Fruit fly (Drosophila melanogaster) whole organism, embryonic: ENCODE measurements around the gene CG16813.
A peak's percentile ranks its signal among the peaks of the same experiment; 100 is the strongest.

Experiments
- Asciz ChIP-seq: fragments of 200-800 bp; sonication (Bioruptor generic); optimal IDR thresholded peaks from 2 replicates; lab custom pipeline; 2017; ENCODE audit warnings: missing biosample characterization, mild to moderate bottlenecking, missing genetic modification characterization, missing genetic modification reagents
- Awh ChIP-seq: fragments of 200-800 bp; sonication (Bioruptor generic); IDR thresholded peaks from 2 replicates; pipeline ENCODE4, ENCODE4 v1.3.6; 2022; ENCODE audit warnings: missing biosample characterization, missing genetic modification characterization
- B-H1 ChIP-seq: fragments of 200-800 bp; sonication (Bioruptor generic); IDR thresholded peaks from 3 replicates; pipeline ENCODE4 v1.3.6; 2022; ENCODE audit warnings: missing biosample characterization, missing genetic modification characterization
- Bgb ChIP-seq: fragments of 200-800 bp; sonication (Bioruptor generic); IDR thresholded peaks from 2 replicates; pipeline ENCODE4 v1.3.6; 2022; ENCODE audit warnings: missing biosample characterization, missing genetic modification characterization; ENCODE audit not compliant: partially characterized antibody
- Bteb2 ChIP-seq: fragments of 200-800 bp; sonication (Bioruptor generic); optimal IDR thresholded peaks from 2 replicates; lab custom pipeline; 2016; ENCODE audit warnings: missing biosample characterization, missing genetic modification characterization
- CG10321 ChIP-seq: fragments of 200-800 bp; sonication (Bioruptor generic); IDR thresholded peaks from 2 replicates; pipeline ENCODE4 v1.3.6; 2022; ENCODE audit warnings: missing biosample characterization, missing genetic modification characterization
- CG13296 ChIP-seq: fragments of 200-800 bp; sonication (Bioruptor generic); optimal IDR thresholded peaks from 3 replicates; lab custom pipeline; 2018; ENCODE audit warnings: missing biosample characterization, mild to moderate bottlenecking, missing genetic modification characterization
- CG14860 ChIP-seq: fragments of 200-800 bp; sonication (Bioruptor generic); IDR thresholded peaks from 3 replicates; pipeline ENCODE4 v1.3.6; 2022; ENCODE audit warnings: missing biosample characterization, missing genetic modification characterization; ENCODE audit not compliant: partially characterized antibody
- CG2120 ChIP-seq: fragments of 200-800 bp; sonication (Bioruptor generic); optimal IDR thresholded peaks from 3 replicates; lab custom pipeline; 2016; ENCODE audit warnings: missing biosample characterization, missing genetic modification characterization
- CG32532 ChIP-seq: fragments of 200-800 bp; sonication (Bioruptor generic); IDR thresholded peaks from 2 replicates; pipeline ENCODE4 v1.3.6; 2022; ENCODE audit warnings: missing biosample characterization, missing genetic modification characterization
- CG3838 ChIP-seq: fragments of 200-800 bp; sonication (Bioruptor generic); optimal IDR thresholded peaks from 3 replicates; lab custom pipeline; 2016; ENCODE audit warnings: missing biosample characterization, missing genetic modification characterization
- CG4328 ChIP-seq: fragments of 200-800 bp; sonication (Bioruptor generic); optimal IDR thresholded peaks from 3 replicates; lab custom pipeline; 2017; ENCODE audit warnings: missing biosample characterization, missing genetic modification reagents, missing genetic modification characterization
- CG4360 ChIP-seq: fragments of 200-800 bp; sonication (Bioruptor generic); IDR thresholded peaks from 2 replicates; pipeline ENCODE4 v1.3.6; 2022; ENCODE audit warnings: missing biosample characterization, missing genetic modification characterization
- CG4424 ChIP-seq: fragments of 200-800 bp; sonication (Bioruptor generic); optimal IDR thresholded peaks from 3 replicates; lab custom pipeline; 2016; ENCODE audit warnings: missing biosample characterization, missing genetic modification characterization
- CG6689 ChIP-seq: fragments of 200-800 bp; sonication (Bioruptor generic); IDR thresholded peaks from 2 replicates; pipeline ENCODE4 v1.3.6; 2022; ENCODE audit warnings: missing biosample characterization, missing genetic modification characterization
- CG7786 ChIP-seq: fragments of 200-800 bp; sonication (Bioruptor generic); optimal IDR thresholded peaks from 2 replicates; lab custom pipeline; 2016; ENCODE audit warnings: missing biosample characterization, missing genetic modification characterization
- ERR ChIP-seq: fragments of 200-800 bp; sonication (Bioruptor generic); optimal IDR thresholded peaks from 2 replicates; lab custom pipeline; 2016; ENCODE audit warnings: missing biosample characterization, missing genetic modification characterization
- Gug ChIP-seq: fragments of 200-800 bp; sonication (Bioruptor generic); IDR thresholded peaks from 4 replicates; pipeline ENCODE4 v1.3.6; 2022; ENCODE audit warnings: missing biosample characterization, missing genetic modification characterization
- HHEX ChIP-seq: fragments of 200-800 bp; sonication (Bioruptor generic); optimal IDR thresholded peaks from 3 replicates; lab custom pipeline; 2017; ENCODE audit warnings: missing biosample characterization, mild to moderate bottlenecking, missing genetic modification characterization, missing genetic modification reagents
- Jarid2 ChIP-seq: fragments of 200-800 bp; sonication (Bioruptor generic); optimal IDR thresholded peaks from 3 replicates; lab custom pipeline; 2017; ENCODE audit warnings: mild to moderate bottlenecking, missing biosample characterization, missing genetic modification reagents, missing genetic modification characterization
- Lim3 ChIP-seq: fragments of 200-800 bp; sonication (Bioruptor generic); IDR thresholded peaks from 2 replicates; pipeline ENCODE4 v1.3.6; 2022; ENCODE audit warnings: missing biosample characterization, missing genetic modification characterization
- MBD-R2 ChIP-seq: fragments of 200-800 bp; sonication (Bioruptor generic); IDR thresholded peaks from 2 replicates; pipeline ENCODE4 v1.3.6; 2022; ENCODE audit warnings: missing biosample characterization, missing genetic modification characterization
- Mes4 ChIP-seq: fragments of 200-800 bp; sonication (Bioruptor generic); optimal IDR thresholded peaks from 2 replicates; lab custom pipeline; 2016; ENCODE audit warnings: missing biosample characterization, missing genetic modification characterization
- NC2α ChIP-seq: fragments of 200-800 bp; sonication (Bioruptor generic); optimal IDR thresholded peaks from 2 replicates; lab custom pipeline; 2016; ENCODE audit warnings: missing biosample characterization, missing genetic modification characterization
- Nf-YC ChIP-seq: fragments of 200-800 bp; optimal IDR thresholded peaks from 3 replicates; lab custom pipeline; 2019; ENCODE audit warnings: missing biosample characterization, mild to moderate bottlenecking, missing genetic modification characterization, moderate library complexity
- Ptx1 ChIP-seq: fragments of 200-800 bp; sonication (Bioruptor generic); IDR thresholded peaks from 2 replicates; pipeline ENCODE4 v1.3.6; 2022; ENCODE audit warnings: missing biosample characterization, missing genetic modification characterization
- Rfx ChIP-seq: fragments of 200-800 bp; sonication (Bioruptor generic); IDR thresholded peaks from 2 replicates; pipeline ENCODE4 v1.3.6; 2022; ENCODE audit warnings: missing biosample characterization, missing genetic modification characterization
- Sox102F ChIP-seq: fragments of 200-800 bp; sonication (Bioruptor generic); optimal IDR thresholded peaks from 2 replicates; lab custom pipeline; 2018; ENCODE audit warnings: missing biosample characterization, mild to moderate bottlenecking, missing genetic modification characterization, moderate library complexity
- Taf1 ChIP-seq: fragments of 200-800 bp; sonication (Bioruptor generic); IDR thresholded peaks from 2 replicates; pipeline ENCODE4 v1.3.6; 2022; ENCODE audit warnings: missing biosample characterization, missing genetic modification characterization
- amos ChIP-seq: fragments of 200-800 bp; sonication (Bioruptor generic); IDR thresholded peaks from 2 replicates; pipeline ENCODE4 v1.3.6; 2022; ENCODE audit warnings: missing biosample characterization, missing genetic modification characterization; ENCODE audit not compliant: partially characterized antibody
- ap ChIP-seq: fragments of 200-800 bp; sonication (Bioruptor generic); IDR thresholded peaks from 2 replicates; pipeline ENCODE4 v1.3.6; 2022; ENCODE audit warnings: missing biosample characterization, missing genetic modification characterization
- ara ChIP-seq: fragments of 200-800 bp; sonication (Bioruptor generic); IDR thresholded peaks from 2 replicates; pipeline ENCODE4 v1.3.6; 2022; ENCODE audit warnings: missing biosample characterization, missing genetic modification characterization
- corto ChIP-seq: fragments of 200-800 bp; sonication (Bioruptor generic); optimal IDR thresholded peaks from 2 replicates; lab custom pipeline; 2016; ENCODE audit warnings: missing biosample characterization, mild to moderate bottlenecking, missing genetic modification characterization, moderate library complexity
- cwo ChIP-seq: fragments of 200-800 bp; sonication (Bioruptor generic); optimal IDR thresholded peaks from 3 replicates; lab custom pipeline; 2017; ENCODE audit warnings: missing biosample characterization, missing genetic modification characterization, mild to moderate bottlenecking, moderate library complexity, missing genetic modification reagents
- da ChIP-seq: fragments of 200-800 bp; sonication (Bioruptor generic); optimal IDR thresholded peaks from 2 replicates; lab custom pipeline; 2016; ENCODE audit warnings: missing biosample characterization, missing genetic modification characterization
- danr ChIP-seq: fragments of 200-800 bp; sonication (Bioruptor generic); IDR thresholded peaks from 2 replicates; pipeline ENCODE4 v1.3.6; 2022; ENCODE audit warnings: missing biosample characterization, missing genetic modification characterization
- esg ChIP-seq: fragments of 200-800 bp; sonication (Bioruptor generic); conservative IDR thresholded peaks from 2 replicates; pipeline ENCODE4 v1.3.6; 2022; ENCODE audit warnings: missing biosample characterization, missing genetic modification characterization
- hbn ChIP-seq: fragments of 200-800 bp; sonication (Bioruptor generic); IDR thresholded peaks from 2 replicates; pipeline ENCODE4 v1.3.6; 2022; ENCODE audit warnings: missing biosample characterization, missing genetic modification characterization; ENCODE audit not compliant: partially characterized antibody
- her ChIP-seq: fragments of 200-800 bp; sonication (Bioruptor generic); optimal IDR thresholded peaks from 2 replicates; lab custom pipeline; 2016; ENCODE audit warnings: missing biosample characterization, missing genetic modification characterization
- inv ChIP-seq: fragments of 200-800 bp; sonication (Bioruptor generic); IDR thresholded peaks from 2 replicates; pipeline ENCODE4 v1.3.6; 2022; ENCODE audit warnings: missing biosample characterization, missing genetic modification characterization; ENCODE audit not compliant: partially characterized antibody
- knrl ChIP-seq: fragments of 200-800 bp; sonication (Bioruptor generic); IDR thresholded peaks from 3 replicates; pipeline ENCODE4 v1.3.6; 2022; ENCODE audit warnings: missing biosample characterization, missing genetic modification characterization; ENCODE audit not compliant: partially characterized antibody
- lmd ChIP-seq: fragments of 200-800 bp; sonication (Bioruptor generic); IDR thresholded peaks from 2 replicates; pipeline ENCODE4 v1.3.6; 2022; ENCODE audit warnings: missing biosample characterization, missing genetic modification characterization
- nmo ChIP-seq: fragments of 200-800 bp; sonication (Bioruptor generic); optimal IDR thresholded peaks from 2 replicates; lab custom pipeline; 2018; ENCODE audit warnings: missing biosample characterization, mild to moderate bottlenecking, missing genetic modification characterization, moderate library complexity
- org-1 ChIP-seq: fragments of 200-800 bp; sonication (Bioruptor generic); optimal IDR thresholded peaks from 2 replicates; lab custom pipeline; 2017; ENCODE audit warnings: missing biosample characterization, missing genetic modification characterization
- repo ChIP-seq: fragments of 200-800 bp; sonication (Bioruptor generic); optimal IDR thresholded peaks from 2 replicates; lab custom pipeline; 2016; ENCODE audit warnings: missing biosample characterization, missing genetic modification characterization
- run ChIP-seq: fragments of 200-800 bp; sonication (Bioruptor generic); optimal IDR thresholded peaks from 3 replicates; lab custom pipeline; 2018; ENCODE audit warnings: missing biosample characterization, mild to moderate bottlenecking, missing genetic modification characterization
- sc ChIP-seq, 3 experiments: fragments of >200 bp in 2 of 3; fragments of 200-800 bp in 1 of 3; sonication (Bioruptor generic) in 1 of 3; optimal IDR thresholded peaks; 2 replicates in 2 of 3; 3 replicates in 1 of 3; lab custom pipeline; 2017; ENCODE audit warnings: mild to moderate bottlenecking in 1 of 3, missing biosample characterization in 1 of 3, missing genetic modification characterization in 1 of 3, missing genetic modification reagents in 1 of 3
- shn ChIP-seq: fragments of 200-800 bp; sonication (Bioruptor generic); optimal IDR thresholded peaks from 3 replicates; lab custom pipeline; 2016; ENCODE audit warnings: missing biosample characterization, missing genetic modification characterization
- sim ChIP-seq: fragments of 200-800 bp; sonication (Bioruptor generic); IDR thresholded peaks from 2 replicates; pipeline ENCODE4 v1.3.6; 2022; ENCODE audit warnings: missing biosample characterization, missing genetic modification characterization
- usp ChIP-seq: fragments of >200 bp; optimal IDR thresholded peaks from 2 replicates; lab custom pipeline; 2017; ENCODE audit warnings: missing biosample characterization, missing genetic modification characterization
- yki ChIP-seq: fragments of >200 bp; optimal IDR thresholded peaks from 3 replicates; lab custom pipeline; 2018
- zen ChIP-seq: fragments of 200-800 bp; sonication (Bioruptor generic); optimal IDR thresholded peaks from 3 replicates; lab custom pipeline; 2018; ENCODE audit warnings: missing biosample characterization, mild to moderate bottlenecking, missing genetic modification characterization, moderate library complexity

Gene CG16813

DNA sequence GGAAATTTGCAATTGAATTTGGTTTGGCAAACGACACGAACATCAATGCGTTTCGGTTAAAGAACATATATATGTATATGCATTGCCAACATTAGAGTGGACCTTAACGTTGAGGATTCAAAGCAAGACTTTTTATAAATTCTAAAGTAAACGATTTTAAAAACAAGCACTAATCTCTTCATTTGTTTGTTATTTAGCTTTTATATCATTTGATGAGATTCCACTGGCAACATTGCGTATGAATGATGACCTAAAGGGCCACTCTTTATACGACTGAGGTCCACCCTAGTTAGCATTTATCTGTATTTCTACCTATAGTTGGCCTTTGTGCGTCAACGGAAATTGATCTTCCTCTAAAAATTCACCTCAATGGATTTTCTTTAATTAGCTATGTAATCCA, 31.4 kb downstream of the CG16813 start:
- 0 out of 3 replicates have a peak, but pooled peaks have one; percentile 18 for TF ChIP-seq B-H1 (GFP tag; lab: Robert Waterston, UW)
- TF ChIP-seq Bgb: no peak
- TF ChIP-seq yki (lab: Kevin White, UChicago): no peak
- TF ChIP-seq corto: no peak
- peak; percentile 7 for TF ChIP-seq Asciz (GFP tag; lab: Kevin White, UChicago)
- TF ChIP-seq CG14860 (GFP tag; lab: Robert Waterston, UW): no peak
- no peak for TF ChIP-seq amos (GFP tag; lab: Robert Waterston, UW)
- TF ChIP-seq shn: no peak
- no peak for TF ChIP-seq ap
- no peak for TF ChIP-seq knrl (GFP tag; lab: Robert Waterston, UW)
- peak; percentile 2 for TF ChIP-seq CG2120 (GFP tag; lab: Kevin White, UChicago)
- no peak for TF ChIP-seq usp (GFP tag; lab: Kevin White, UChicago)
- TF ChIP-seq CG10321 (GFP tag; lab: Robert Waterston, UW): no peak
- TF ChIP-seq sc (optimal IDR thresholded peaks at IDR 0.05; lab: Kevin White, UChicago): no peak
- TF ChIP-seq sc (GFP tag; optimal IDR thresholded peaks at IDR 0.05; lab: Kevin White, UChicago): no peak
- no peak for TF ChIP-seq ERR (GFP tag; lab: Kevin White, UChicago)
- TF ChIP-seq Bteb2: no peak
- TF ChIP-seq lmd (GFP tag; lab: Robert Waterston, UW): no peak
- TF ChIP-seq Nf-YC (tag; lab: Kevin White, UChicago): no peak
- no peak for TF ChIP-seq CG4328 (GFP tag; lab: Kevin White, UChicago)
- TF ChIP-seq CG13296 (GFP tag; lab: Kevin White, UChicago): no peak
- peak; percentile 18 for TF ChIP-seq CG4424 (GFP tag; lab: Kevin White, UChicago)
- no peak for TF ChIP-seq zen (tag; lab: Kevin White, UChicago)
- TF ChIP-seq Ptx1 (GFP tag; lab: Robert Waterston, UW): no peak
- peak; percentile 36; the same call in 1 of the 2 replicates for TF ChIP-seq CG6689 (GFP tag; lab: Robert Waterston, UW)
- no peak for TF ChIP-seq cwo (GFP tag; lab: Kevin White, UChicago)
- no peak for TF ChIP-seq Jarid2 (GFP tag; lab: Kevin White, UChicago)
- TF ChIP-seq Sox102F: peak; percentile 54
- TF ChIP-seq danr: no peak
- peak; percentile 30 for TF ChIP-seq HHEX (GFP tag; lab: Kevin White, UChicago)
- no peak for TF ChIP-seq Gug (GFP tag; lab: Robert Waterston, UW)
- TF ChIP-seq inv: no peak
- no peak for TF ChIP-seq her
- no peak for TF ChIP-seq run (tag; lab: Kevin White, UChicago)
- no peak for TF ChIP-seq sim
- TF ChIP-seq CG32532 (GFP tag; lab: Robert Waterston, UW): peak; percentile 40; the same call in 1 of the 2 replicates
- TF ChIP-seq NC2α (GFP tag; lab: Kevin White, UChicago): no peak
- TF ChIP-seq CG4360: no peak
- no peak for TF ChIP-seq esg
- TF ChIP-seq CG7786 (GFP tag; lab: Kevin White, UChicago): no peak
- TF ChIP-seq Rfx (GFP tag; lab: Robert Waterston, UW): peak; percentile 47
- peak; percentile 12 for TF ChIP-seq nmo (GFP tag; lab: Kevin White, UChicago)
- no peak for TF ChIP-seq Lim3 (GFP tag; lab: Robert Waterston, UW)
- TF ChIP-seq Taf1: no peak
- TF ChIP-seq CG3838 (GFP tag; lab: Kevin White, UChicago): no peak
- TF ChIP-seq repo (GFP tag; lab: Kevin White, UChicago): no peak
- TF ChIP-seq Mes4 (GFP tag; lab: Kevin White, UChicago): no peak
- TF ChIP-seq org-1 (GFP tag; lab: Kevin White, UChicago): no peak
- no peak for TF ChIP-seq da (GFP tag; lab: Kevin White, UChicago)
- no peak for TF ChIP-seq MBD-R2
- TF ChIP-seq Awh (GFP tag; lab: Robert Waterston, UW): no peak
- TF ChIP-seq hbn (GFP tag; lab: Robert Waterston, UW): no peak
- 0 out of 2 replicates have a peak, but pooled peaks have one; percentile 26 for TF ChIP-seq ara (GFP tag; lab: Robert Waterston, UW)
